Worm (Caenorhabditis elegans): Measurements from ENCODE around the gene Y1A5A.1.

DNA sequence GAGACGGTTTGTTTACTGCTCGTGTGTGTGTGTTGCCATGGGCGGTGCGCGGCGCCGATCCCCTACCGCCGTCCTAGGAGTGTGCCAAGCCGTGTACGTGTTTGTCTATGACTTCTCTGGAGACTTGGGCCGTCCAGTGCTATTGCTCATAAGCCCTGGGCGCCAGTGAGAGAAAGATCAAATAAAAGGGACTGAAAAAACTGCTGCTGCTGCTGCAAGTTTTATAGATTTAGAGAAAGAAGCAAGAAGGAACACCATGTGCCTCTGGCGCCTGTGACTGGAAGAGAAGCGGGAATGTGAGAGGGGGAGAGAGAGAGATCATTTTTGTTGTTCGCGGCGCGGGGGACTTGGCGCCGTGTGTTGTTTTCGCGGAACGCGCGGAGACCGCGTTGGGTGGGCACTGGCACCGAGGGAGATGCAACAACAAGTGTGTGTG is 2.4 kb downstream of the Y1A5A.1 start:
- TF ChIP-seq snpc-4 (tag; optimal IDR thresholded peaks at IDR 0.05), result peak; percentile 14
- TF ChIP-seq fos-1 (tag; optimal IDR thresholded peaks at IDR 0.05), result no peak
- no peak for TF ChIP-seq unc-39 (tag; optimal IDR thresholded peaks at IDR 0.05)
- TF ChIP-seq elt-2 (tag; optimal IDR thresholded peaks at IDR 0.05), result no peak
- TF ChIP-seq fkh-2 (tag; optimal IDR thresholded peaks at IDR 0.05), result no peak
- TF ChIP-seq mml-1 (tag; optimal IDR thresholded peaks at IDR 0.05), result no peak
- TF ChIP-seq nhr-237 (tag; optimal IDR thresholded peaks at IDR 0.05), result no peak
- no peak for TF ChIP-seq lin-15B (tag; optimal IDR thresholded peaks at IDR 0.05)
- no peak for TF ChIP-seq skn-1 (tag; optimal IDR thresholded peaks at IDR 0.05)
- TF ChIP-seq ztf-4 (tag; optimal IDR thresholded peaks at IDR 0.05), result no peak
